Fruit fly (Drosophila melanogaster): ENCODE data around the gene CG17154.

CG17154 gene

dm6 chr3L:12072388-12072787 lies 16.0 kb upstream of the CG17154 start (continued):
- TF ChIP-seq CG6792 (GFP tag; optimal IDR thresholded peaks at IDR 0.05): no peak
- no peak for TF ChIP-seq CG11902 (GFP tag; optimal IDR thresholded peaks at IDR 0.05)
- TF ChIP-seq CG9139 (GFP tag; optimal IDR thresholded peaks at IDR 0.05): no peak
- TF ChIP-seq dac (GFP tag; optimal IDR thresholded peaks at IDR 0.05): peak; percentile 75
- TF ChIP-seq CG15336 (GFP tag; IDR thresholded peaks at IDR 0.05): peak; percentile 86
- no peak for TF ChIP-seq esn (GFP tag; optimal IDR thresholded peaks at IDR 0.05)
- TF ChIP-seq Met (GFP tag; optimal IDR thresholded peaks at IDR 0.05): no peak
- no peak for TF ChIP-seq CG10669 (GFP tag; optimal IDR thresholded peaks at IDR 0.05)
- no peak for TF ChIP-seq acj6 (GFP tag; optimal IDR thresholded peaks at IDR 0.05)
- TF ChIP-seq vri (GFP tag; optimal IDR thresholded peaks at IDR 0.05): no peak
- peak; percentile 37; the same call in 2 of the 3 replicates for TF ChIP-seq CG6163 (GFP tag; IDR thresholded peaks at IDR 0.05)
- no peak for TF ChIP-seq Ets21C (GFP tag; optimal IDR thresholded peaks at IDR 0.05)
- no peak for TF ChIP-seq fd59A (GFP tag; optimal IDR thresholded peaks at IDR 0.05)
- no peak for TF ChIP-seq Blimp-1 (GFP tag; optimal IDR thresholded peaks at IDR 0.05)
- TF ChIP-seq Eip78C (GFP tag): peak; percentile 81
- no peak for TF ChIP-seq Sox15 (GFP tag; optimal IDR thresholded peaks at IDR 0.05)
- TF ChIP-seq CG7368 (GFP tag; optimal IDR thresholded peaks at IDR 0.05): no peak
- peak; percentile 67 for TF ChIP-seq CG6276 (GFP tag; optimal IDR thresholded peaks at IDR 0.05)
- peak; percentile 61 for TF ChIP-seq svp (GFP tag)
- TF ChIP-seq Ets96B (tag; optimal IDR thresholded peaks at IDR 0.05): no peak
- TF ChIP-seq salr (GFP tag; optimal IDR thresholded peaks at IDR 0.05): peak in 1 of 2 experiments; percentile 58
- TF ChIP-seq CG11762 (GFP tag; optimal IDR thresholded peaks at IDR 0.05; ENCODE audit: insufficient read depth): no peak
- peak; percentile 63 for TF ChIP-seq CG11294 (GFP tag; IDR thresholded peaks at IDR 0.05)
- no peak for TF ChIP-seq CG16779 (tag; optimal IDR thresholded peaks at IDR 0.05)
- TF ChIP-seq cyc (GFP tag; optimal IDR thresholded peaks at IDR 0.05): peak; percentile 4
- TF ChIP-seq CG8119 (GFP tag; IDR thresholded peaks at IDR 0.05): peak; percentile 86
- TF ChIP-seq CG32006 (GFP tag; optimal IDR thresholded peaks at IDR 0.05): peak; percentile 83
- peak; percentile 74 for TF ChIP-seq Hr4 (GFP tag; optimal IDR thresholded peaks at IDR 0.05)
- no peak for TF ChIP-seq dsx (GFP tag; optimal IDR thresholded peaks at IDR 0.05; ENCODE audit: poor library complexity, severe bottlenecking)
- TF ChIP-seq CG8319 (GFP tag; optimal IDR thresholded peaks at IDR 0.05): no peak
- TF ChIP-seq CG34406 (GFP tag; optimal IDR thresholded peaks at IDR 0.05): no peak
- no peak for TF ChIP-seq fd85E (GFP tag; optimal IDR thresholded peaks at IDR 0.05)
- no peak for TF ChIP-seq CG8632 (GFP tag; optimal IDR thresholded peaks at IDR 0.05)
- TF ChIP-seq Smox (GFP tag; optimal IDR thresholded peaks at IDR 0.05): no peak
- no peak for TF ChIP-seq Hr38 (GFP tag; optimal IDR thresholded peaks at IDR 0.05)
- TF ChIP-seq CG3032 (tag; optimal IDR thresholded peaks at IDR 0.05): no peak
- TF ChIP-seq CG10631 (GFP tag; optimal IDR thresholded peaks at IDR 0.05): peak; percentile 34
- TF ChIP-seq fkh (GFP tag; optimal IDR thresholded peaks at IDR 0.05): no peak

- peak; percentile 64 for TF ChIP-seq Gug (GFP tag; IDR thresholded peaks at IDR 0.05)
- no peak for TF ChIP-seq Hr38 (GFP tag; optimal IDR thresholded peaks at IDR 0.05)
- no peak for TF ChIP-seq fd85E (GFP tag; optimal IDR thresholded peaks at IDR 0.05)
- TF ChIP-seq CG34406 (GFP tag; optimal IDR thresholded peaks at IDR 0.05): no peak
- TF ChIP-seq acj6 (GFP tag; optimal IDR thresholded peaks at IDR 0.05): peak; percentile 38
- peak; percentile 59 for TF ChIP-seq CG32006 (GFP tag; optimal IDR thresholded peaks at IDR 0.05)
- no peak for TF ChIP-seq net (GFP tag; optimal IDR thresholded peaks at IDR 0.05)
- no peak for TF ChIP-seq CG1621 (tag; optimal IDR thresholded peaks at IDR 0.05)
- TF ChIP-seq CG6276 (GFP tag; optimal IDR thresholded peaks at IDR 0.05): peak; percentile 34
- no peak for TF ChIP-seq CG9139 (GFP tag; optimal IDR thresholded peaks at IDR 0.05)
- no peak for TF ChIP-seq vri (GFP tag; optimal IDR thresholded peaks at IDR 0.05)
- no peak for TF ChIP-seq CG16779 (tag; optimal IDR thresholded peaks at IDR 0.05)
- TF ChIP-seq CG6163 (GFP tag; IDR thresholded peaks at IDR 0.05): peak; percentile 75
- peak; percentile 79 for TF ChIP-seq Hr4 (GFP tag; optimal IDR thresholded peaks at IDR 0.05)
- peak; percentile 30 for TF ChIP-seq esn (GFP tag; optimal IDR thresholded peaks at IDR 0.05)
- TF ChIP-seq svp (GFP tag): peak; percentile 60
- peak; percentile 27 for TF ChIP-seq CG11762 (GFP tag; optimal IDR thresholded peaks at IDR 0.05; ENCODE audit: insufficient read depth)
- TF ChIP-seq Ets96B (tag; optimal IDR thresholded peaks at IDR 0.05): no peak
- TF ChIP-seq Eip93F (GFP tag; optimal IDR thresholded peaks at IDR 0.05): no peak
- TF ChIP-seq CG3919 (GFP tag; optimal IDR thresholded peaks at IDR 0.05): peak; percentile 30
- TF ChIP-seq fkh (GFP tag; optimal IDR thresholded peaks at IDR 0.05): no peak
- no peak for TF ChIP-seq Lpt (GFP tag; optimal IDR thresholded peaks at IDR 0.05)
- TF ChIP-seq dsx (GFP tag; optimal IDR thresholded peaks at IDR 0.05; ENCODE audit: poor library complexity, severe bottlenecking): no peak
- peak; percentile 27 for TF ChIP-seq Eip75B (GFP tag; optimal IDR thresholded peaks at IDR 0.05)
- TF ChIP-seq Smox (GFP tag; optimal IDR thresholded peaks at IDR 0.05): peak; percentile 3
- no peak for TF ChIP-seq dac (GFP tag; optimal IDR thresholded peaks at IDR 0.05)
- TF ChIP-seq fd59A (GFP tag; optimal IDR thresholded peaks at IDR 0.05): no peak
- peak; percentile 47 for TF ChIP-seq Sox102F (GFP tag; optimal IDR thresholded peaks at IDR 0.05)
- TF ChIP-seq CG11294 (GFP tag; IDR thresholded peaks at IDR 0.05): peak; percentile 58; the same call in 1 of the 2 replicates
- TF ChIP-seq CG8632 (GFP tag; optimal IDR thresholded peaks at IDR 0.05): no peak
- TF ChIP-seq Sox14 (GFP tag; optimal IDR thresholded peaks at IDR 0.05): peak; percentile 54
- no peak for TF ChIP-seq CG8319 (GFP tag; optimal IDR thresholded peaks at IDR 0.05)
- TF ChIP-seq ss (GFP tag; optimal IDR thresholded peaks at IDR 0.05): no peak
Measured at dm6 chr3L:12073076-12073475, 15.3 kb upstream of the CG17154 start.

All from whole organism, prepupa.